Worm (Caenorhabditis elegans): ENCODE measurements around the gene Y68A4A.13.

DNA sequence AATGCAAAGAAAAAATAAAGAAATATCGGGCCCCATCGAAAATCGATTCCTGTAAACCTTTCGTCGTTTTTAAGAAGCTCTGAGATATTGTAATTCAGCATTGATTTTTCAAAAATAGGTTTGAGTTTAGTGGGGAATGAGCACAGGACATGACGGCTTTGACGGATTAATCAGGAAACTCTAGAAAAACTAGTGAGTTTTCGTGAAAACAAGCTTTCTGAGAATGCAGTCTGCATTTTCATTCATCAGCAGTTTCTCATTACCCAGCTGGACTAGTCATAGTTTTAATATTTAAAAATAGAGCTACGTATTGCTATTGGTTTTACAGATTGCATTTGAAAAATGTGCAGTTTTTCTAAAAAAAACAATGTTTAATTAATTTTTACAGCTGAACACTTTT lies 15.7 kb downstream of the Y68A4A.13 start, which contains the start of gene srz-47:
- TF ChIP-seq snpc-4 (tag; optimal IDR thresholded peaks at IDR 0.05) (no peak), ztf-11 (tag; optimal IDR thresholded peaks at IDR 0.05) (no peak), elt-1 (tag; optimal IDR thresholded peaks at IDR 0.05; ENCODE audit: borderline replicate concordance, insufficient read depth) (no peak), unc-120 (tag; optimal IDR thresholded peaks at IDR 0.05; ENCODE audit: poor library complexity, severe bottlenecking) (no peak), ces-1 (GFP tag; optimal IDR thresholded peaks at IDR 0.05) (no peak), nhr-237 (tag; optimal IDR thresholded peaks at IDR 0.05) (no peak), lin-13 (tag; optimal IDR thresholded peaks at IDR 0.05) (no peak), sem-2 (GFP tag; optimal IDR thresholded peaks at IDR 0.05) (no peak), pha-4 (tag; optimal IDR thresholded peaks at IDR 0.05) (no peak), flh-1 (GFP tag; optimal IDR thresholded peaks at IDR 0.05) (no peak), unc-62 (GFP tag; optimal IDR thresholded peaks at IDR 0.05) (no peak)

Measured in whole organism, mixed stage, embryonic.